Fruit fly (Drosophila melanogaster) S2 (cell line): ENCODE results near the gene CG33285.

Source experiments
- CG8478 ChIP-seq: fragments of >200 bp; optimal IDR thresholded peaks from 2 replicates; lab custom pipeline; 2018
- CTCF ChIP-seq, 2 experiments: fragments of >200 bp; optimal IDR thresholded peaks; 2 replicates each; lab custom pipeline; 2018

The CG33285 gene

dm6 chr3L:21060189-21061070 lies 28.4 kb downstream of the CG33285 start:
- TF ChIP-seq CG8478: no peak
- no peak for TF ChIP-seq CTCF (optimal IDR thresholded peaks at IDR 0.05; lab: Kevin White, UChicago)

dm6 chr3L:21058651-21059050 lies 30.1 kb downstream of the CG33285 start:
- TF ChIP-seq CG8478 (no peak), CTCF (optimal IDR thresholded peaks at IDR 0.05; lab: Kevin White, UChicago) (no peak)

dm6 chr3L:21057568-21057940 lies 31.2 kb downstream of the CG33285 start:
- TF ChIP-seq CG8478 (no peak), CTCF (optimal IDR thresholded peaks at IDR 0.05; lab: Kevin White, UChicago) (no peak)

- no peak for TF ChIP-seq CG8478
Observed at dm6 chr3L:21056792-21057567, 31.8 kb downstream of the CG33285 start.

dm6 chr3L:21056290-21056689 lies 32.5 kb downstream of the CG33285 start:
- TF ChIP-seq CTCF (optimal IDR thresholded peaks at IDR 0.05; lab: Kevin White, UChicago): no peak
- no peak for TF ChIP-seq CG8478

dm6 chr3L:21055839-21056238 lies 33.0 kb downstream of the CG33285 start:
- TF ChIP-seq CG8478: no peak
- no peak for TF ChIP-seq CTCF (optimal IDR thresholded peaks at IDR 0.05; lab: Kevin White, UChicago)

dm6 chr3L:21054894-21055270 lies 33.9 kb downstream of the CG33285 start:
- TF ChIP-seq CG8478: no peak
- TF ChIP-seq CTCF (optimal IDR thresholded peaks at IDR 0.05; lab: Kevin White, UChicago): no peak

- TF ChIP-seq CTCF (optimal IDR thresholded peaks at IDR 0.05; lab: Kevin White, UChicago): no peak
- no peak for TF ChIP-seq CG8478
Observed at dm6 chr3L:21054188-21054893, 34.4 kb downstream of the CG33285 start.

- no peak for TF ChIP-seq CG8478
- TF ChIP-seq CTCF (optimal IDR thresholded peaks at IDR 0.05; lab: Kevin White, UChicago): no peak
Observed at dm6 chr3L:21053763-21054162, 35.0 kb downstream of the CG33285 start.

- TF ChIP-seq CTCF (optimal IDR thresholded peaks at IDR 0.05; lab: Kevin White, UChicago): no peak
- TF ChIP-seq CG8478: no peak
Observed at dm6 chr3L:21052191-21052951, 36.4 kb downstream of the CG33285 start.

dm6 chr3L:21050068-21050736 lies 38.6 kb downstream of the CG33285 start:
- no peak for TF ChIP-seq CG8478
- TF ChIP-seq CTCF (optimal IDR thresholded peaks at IDR 0.05; lab: Kevin White, UChicago): no peak

dm6 chr3L:21049417-21049914 lies 39.3 kb downstream of the CG33285 start:
- TF ChIP-seq CG8478 (no peak), CTCF (optimal IDR thresholded peaks at IDR 0.05; lab: Kevin White, UChicago) (peak; percentile 98)

dm6 chr3L:21047734-21048657 lies 40.8 kb downstream of the CG33285 start:
- TF ChIP-seq CTCF (optimal IDR thresholded peaks at IDR 0.05; lab: Kevin White, UChicago) (no peak), CG8478 (no peak)
